Fruit fly (Drosophila melanogaster) whole organism, pupa: Measurements from ENCODE around the gene CG43135.
A peak's percentile ranks its signal among the peaks of the same experiment; 100 is the strongest.

Source experiments
- CG10348 ChIP-seq: fragments of 200-800 bp; sonication (Bioruptor generic); IDR thresholded peaks from 2 replicates; pipeline ENCODE4 v1.3.6; 2022; ENCODE audit warnings: missing biosample characterization, missing genetic modification characterization
- CG12605 ChIP-seq: fragments of 200-800 bp; sonication (Bioruptor generic); IDR thresholded peaks from 2 replicates; pipeline ENCODE4 v1.3.6; 2022; ENCODE audit warnings: missing biosample characterization, missing genetic modification characterization
- CG14655 ChIP-seq: fragments of 200-800 bp; sonication (Bioruptor generic); optimal IDR thresholded peaks from 3 replicates; lab custom pipeline; 2017; ENCODE audit warnings: mild to moderate bottlenecking, missing biosample characterization, missing genetic modification reagents, missing genetic modification characterization
- CG15710 ChIP-seq: fragments of 200-800 bp; sonication (Bioruptor generic); optimal IDR thresholded peaks from 2 replicates; lab custom pipeline; 2018; ENCODE audit warnings: missing biosample characterization, mild to moderate bottlenecking, missing genetic modification characterization, moderate library complexity
- CG8301 ChIP-seq: fragments of 200-800 bp; sonication (Bioruptor generic); optimal IDR thresholded peaks from 2 replicates; lab custom pipeline; 2018; ENCODE audit warnings: missing biosample characterization, mild to moderate bottlenecking, missing genetic modification characterization
- CG9948 ChIP-seq: fragments of 200-800 bp; sonication (Bioruptor generic); optimal IDR thresholded peaks from 2 replicates; lab custom pipeline; 2018; ENCODE audit warnings: missing biosample characterization, mild to moderate bottlenecking, missing genetic modification characterization, moderate library complexity
- D1 ChIP-seq: fragments of 200-800 bp; sonication (Bioruptor generic); optimal IDR thresholded peaks from 2 replicates; lab custom pipeline; 2018; ENCODE audit warnings: missing biosample characterization, mild to moderate bottlenecking, missing genetic modification characterization, moderate library complexity
- Pif1A ChIP-seq: fragments of 200-800 bp; sonication (Bioruptor generic); optimal IDR thresholded peaks from 3 replicates; lab custom pipeline; 2016; ENCODE audit warnings: missing biosample characterization, missing genetic modification characterization
- fd96Ca ChIP-seq: fragments of 200-800 bp; sonication (Bioruptor generic); IDR thresholded peaks from 3 replicates; pipeline ENCODE4 v1.3.6; 2022; ENCODE audit warnings: missing biosample characterization, missing genetic modification characterization
- rn ChIP-seq: fragments of 200-800 bp; sonication (Bioruptor generic); IDR thresholded peaks from 2 replicates; pipeline ENCODE4 v1.3.6; 2022; ENCODE audit warnings: missing biosample characterization, missing genetic modification characterization

CG43135 gene

DNA sequence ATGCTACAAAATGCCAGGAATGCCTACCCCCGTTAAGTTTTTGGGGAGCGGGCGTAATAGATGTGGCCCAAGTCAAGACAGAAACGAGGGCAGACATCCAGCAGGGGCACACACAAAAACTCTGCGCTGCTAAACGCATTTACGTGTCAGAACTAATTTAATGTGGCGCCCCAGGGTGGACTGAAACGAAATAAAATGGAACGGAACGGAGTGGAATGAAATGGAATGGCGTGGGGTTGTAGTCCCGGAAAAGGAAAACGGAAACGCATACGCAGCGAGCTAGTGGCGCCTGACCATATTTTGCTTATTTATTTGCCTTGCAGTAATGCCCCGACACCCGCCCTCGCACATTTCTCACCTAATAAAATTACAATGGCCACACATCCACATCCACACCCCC is 25.3 kb downstream of the CG43135 start:
- no peak for TF ChIP-seq rn (GFP tag; lab: Robert Waterston, UW)

DNA sequence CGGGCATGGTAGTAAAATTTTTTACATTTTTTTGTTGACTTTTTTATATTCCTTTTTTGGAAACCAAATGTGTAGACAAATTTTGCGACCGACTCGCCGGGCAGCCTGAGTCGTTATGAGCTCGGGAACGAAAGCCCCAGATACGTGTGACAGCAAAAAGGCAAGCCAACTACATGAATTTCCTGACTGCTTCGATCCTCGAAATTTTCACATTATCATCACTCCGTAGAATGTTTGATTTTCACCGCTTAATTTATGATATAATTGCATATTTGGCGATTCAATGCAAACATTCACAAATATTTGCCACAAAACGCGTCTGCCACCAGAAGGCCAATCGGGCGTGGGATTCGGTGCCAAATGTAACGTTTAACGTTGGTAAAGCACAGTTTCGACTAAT is 28.7 kb downstream of the CG43135 start, which contains the start of gene CG15577:
CG15577 (minus strand) TSS at position 101 of the 400 bp plus-strand sequence.
- no peak for TF ChIP-seq fd96Ca (GFP tag; lab: Robert Waterston, UW)

dm6 chrX:4277861-4278260 is 29.7 kb downstream of the CG43135 start, which contains the start of gene CG15578:
TSS of gene CG15578 (minus strand) at chrX:4277961.
- TF ChIP-seq CG10348 (GFP tag; lab: Robert Waterston, UW) (no peak), CG15710 (tag; lab: Kevin White, UChicago) (no peak)

- TF ChIP-seq CG14655 (GFP tag; lab: Kevin White, UChicago) (no peak), Pif1A (GFP tag; lab: Kevin White, UChicago) (no peak), CG12605 (peak; percentile 37; the same call in 1 of the 2 replicates), D1 (tag; lab: Kevin White, UChicago) (no peak)
Observed at dm6 chrX:4280769-4281168, 32.6 kb downstream of the CG43135 start.

DNA sequence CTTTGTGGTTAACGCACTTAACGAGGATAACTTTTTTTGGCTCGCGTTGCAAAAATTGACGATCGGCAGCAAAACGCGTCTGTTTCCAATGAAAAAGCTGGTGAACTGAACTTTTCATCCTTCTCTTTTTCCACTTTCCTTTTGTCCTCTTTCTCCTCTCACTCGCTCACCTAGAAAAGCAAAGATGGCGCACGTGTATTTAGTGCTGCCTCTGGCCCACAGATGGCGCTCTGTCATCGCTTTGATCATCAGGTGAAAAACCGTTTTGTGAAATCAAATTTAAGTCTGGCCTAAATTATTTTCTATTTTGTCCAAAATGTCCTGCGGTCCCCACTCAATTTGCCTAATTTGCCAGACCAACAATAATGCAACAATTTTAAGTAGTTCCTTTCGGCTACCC is 45.2 kb downstream of the CG43135 start:
- no peak for TF ChIP-seq D1 (tag; lab: Kevin White, UChicago)
- no peak for TF ChIP-seq CG9948 (tag; lab: Kevin White, UChicago)
- no peak for TF ChIP-seq CG8301 (tag; lab: Kevin White, UChicago)
